Worm (Caenorhabditis elegans): ENCODE data around the gene C04B4.5.

DNA sequence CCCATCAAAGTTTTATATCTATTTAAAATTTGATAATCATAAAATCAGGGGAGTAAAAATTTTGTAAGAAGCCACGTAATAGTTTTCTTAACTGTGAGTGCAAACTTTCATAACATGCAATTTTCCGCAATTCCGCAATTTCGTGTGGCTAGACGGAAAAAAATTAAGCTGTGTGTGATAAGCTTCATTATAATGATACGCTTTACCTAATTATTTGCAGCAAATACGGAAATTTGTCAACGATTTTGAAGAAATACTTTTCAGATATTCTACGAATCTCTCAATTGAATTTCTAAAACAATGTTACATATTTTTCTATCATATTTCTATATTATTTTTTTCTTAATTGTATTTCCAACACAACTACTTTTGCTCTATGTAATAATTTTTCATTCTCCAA, 43.6 kb upstream of the C04B4.5 start, which contains the start of gene srd-46:
- no peak for TF ChIP-seq che-1 (tag; optimal IDR thresholded peaks at IDR 0.05)
- no peak for TF ChIP-seq pqm-1 (tag; optimal IDR thresholded peaks at IDR 0.05)
